Fruit fly (Drosophila melanogaster) S2 (cell line): ENCODE measurements around the gene Cen.

Source experiments
- CG8478 ChIP-seq: fragments of >200 bp; optimal IDR thresholded peaks from 2 replicates; lab custom pipeline; 2018
- CTCF ChIP-seq, 2 experiments: fragments of >200 bp; optimal IDR thresholded peaks; 2 replicates each; lab custom pipeline; 2018

Cen gene

dm6 chr2L:20638413-20638812 is 43.2 kb downstream of the Cen start:
- TF ChIP-seq CTCF (optimal IDR thresholded peaks at IDR 0.05; lab: Kevin White, UChicago) (no peak), CG8478 (lab: Kevin White, UChicago) (no peak)

- TF ChIP-seq CTCF (optimal IDR thresholded peaks at IDR 0.05; lab: Kevin White, UChicago), result no peak
- no peak for TF ChIP-seq CG8478 (lab: Kevin White, UChicago)
These were observed 47.4 kb downstream of the Cen start, which contains the start of gene CG17472 for dm6 chr2L:20634215-20634614. Gene CG17472 (plus strand): TSS chr2L:20634515.
